Worm (Caenorhabditis elegans) whole organism, L4 larva: ENCODE data around the gene arp-6.

Experiments used
- aly-2 ChIP-seq: sonication (generic microtip); optimal IDR thresholded peaks from 2 replicates; lab custom pipeline; 2018; ENCODE audit warnings: missing biosample characterization, missing genetic modification characterization
- ama-1 ChIP-seq: fragments of 150-350 bp; optimal IDR thresholded peaks from 2 replicates; lab custom pipeline; 2014; ENCODE audit warnings: inconsistent platforms, mixed read lengths
- ceh-82 ChIP-seq: sonication (generic microtip); optimal IDR thresholded peaks from 2 replicates; lab custom pipeline; 2017; ENCODE audit warnings: missing biosample characterization, missing genetic modification characterization
- daf-19 ChIP-seq: fragments of 200-800 bp; sonication (Bioruptor generic); conservative IDR thresholded peaks from 2 replicates; pipeline ENCODE4 v1.3.6; 2022; ENCODE audit warnings: missing genetic modification characterization, missing compliant biosample characterization
- gei-8 ChIP-seq: fragments of 200-800 bp; sonication (Bioruptor generic); optimal IDR thresholded peaks from 2 replicates; lab custom pipeline; 2018; ENCODE audit warnings: mild to moderate bottlenecking, missing genetic modification characterization, missing compliant biosample characterization
- lin-39 ChIP-seq: fragments of 150-350 bp; optimal IDR thresholded peaks from 2 replicates; lab custom pipeline; 2014; ENCODE audit warnings: missing biosample characterization, missing genetic modification reagents, missing genetic modification characterization
- nhr-76 ChIP-seq: fragments of 150-350 bp; optimal IDR thresholded peaks from 2 replicates; lab custom pipeline; 2014; ENCODE audit warnings: missing biosample characterization, missing genetic modification characterization
- snpc-4 ChIP-seq: fragments of 150-350 bp; optimal IDR thresholded peaks from 2 replicates; lab custom pipeline; 2014; ENCODE audit warnings: missing biosample characterization, missing genetic modification characterization
- unc-39 ChIP-seq: sonication (generic microtip); optimal IDR thresholded peaks from 2 replicates; lab custom pipeline; 2017; ENCODE audit warnings: missing biosample characterization, missing genetic modification characterization
- unc-62 ChIP-seq, 3 experiments: fragments of 150-350 bp in 1 of 3; sonication (generic microtip); optimal IDR thresholded peaks in 2 of 3; peaks in 1 of 3; 1 replicate in 1 of 3; 2 replicates in 2 of 3; lab custom pipeline; 2014 to 2017; ENCODE audit warnings: missing biosample characterization in 3 of 3, missing genetic modification characterization in 3 of 3, missing genetic modification reagents in 3 of 3, missing genotype in 1 of 3
- zag-1 ChIP-seq: fragments of 150-350 bp; optimal IDR thresholded peaks from 2 replicates; lab custom pipeline; 2014; ENCODE audit warnings: missing biosample characterization, missing genetic modification characterization

DNA sequence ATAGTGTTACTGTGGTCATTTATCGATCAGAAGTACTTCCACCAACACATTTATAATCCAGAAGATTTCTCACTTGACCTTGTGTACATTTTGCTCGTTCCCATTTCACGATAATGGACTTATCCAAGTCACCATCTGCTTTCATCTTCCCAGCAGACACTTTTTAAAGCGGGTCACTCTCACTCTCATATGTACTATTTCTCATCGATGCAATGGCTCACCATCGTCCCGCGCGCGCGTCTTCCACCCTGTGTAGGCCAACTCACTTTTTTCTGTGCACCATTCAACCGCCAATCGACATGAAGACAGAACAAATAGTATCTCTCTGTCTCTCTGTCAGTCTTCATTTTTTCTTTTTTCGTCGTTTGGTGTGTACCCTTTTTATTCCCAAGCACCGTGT lies 15.0 kb upstream of the arp-6 start:
- TF ChIP-seq zag-1 (tag; lab: Kevin White, UChicago), result no peak
- TF ChIP-seq lin-39 (tag; lab: Kevin White, UChicago), result no peak
- TF ChIP-seq gei-8 (GFP tag; lab: Kevin White, UChicago), result no peak
- no peak for TF ChIP-seq snpc-4
- no peak for TF ChIP-seq unc-39
- no peak for TF ChIP-seq aly-2
- no peak for TF ChIP-seq nhr-76 (tag; lab: Kevin White, UChicago)
- TF ChIP-seq unc-62 (GFP tag; optimal IDR thresholded peaks at IDR 0.05 in 1 of 2; lab: Kevin White, UChicago), result peak in 1 of 2 experiments; percentile 7
- no peak for TF ChIP-seq unc-62 (tag; optimal IDR thresholded peaks at IDR 0.05; lab: Kevin White, UChicago)
- TF ChIP-seq ama-1 (lab: Kevin White, UChicago), result no peak
- TF ChIP-seq daf-19, result no peak
- TF ChIP-seq ceh-82 (tag; lab: Kevin White, UChicago), result no peak
